Worm (Caenorhabditis elegans) whole organism, L2 larva: ENCODE data around the gene eppl-1.

Experiments
- ama-1 ChIP-seq: fragments of 150-350 bp; optimal IDR thresholded peaks from 2 replicates; lab custom pipeline; 2018; ENCODE audit warnings: inconsistent platforms
- blmp-1 ChIP-seq: sonication (generic microtip); optimal IDR thresholded peaks from 2 replicates; lab custom pipeline; 2017; ENCODE audit warnings: missing genetic modification characterization, mild to moderate bottlenecking, missing compliant biosample characterization, antibody characterized with exemption, moderate library complexity; ENCODE audit not compliant: insufficient read depth
- ceh-16 ChIP-seq: fragments of 150-350 bp; optimal IDR thresholded peaks from 2 replicates; lab custom pipeline; 2014; ENCODE audit warnings: missing biosample characterization, missing genetic modification characterization
- elt-1 ChIP-seq: fragments of 150-350 bp; optimal IDR thresholded peaks from 2 replicates; lab custom pipeline; 2014; ENCODE audit warnings: missing biosample characterization, missing genetic modification characterization
- fos-1 ChIP-seq: fragments of 150-350 bp; optimal IDR thresholded peaks from 2 replicates; lab custom pipeline; 2014; ENCODE audit warnings: missing biosample characterization, missing genetic modification characterization
- lin-11 ChIP-seq: fragments of 150-350 bp; sonication (generic microtip); optimal IDR thresholded peaks from 2 replicates; lab custom pipeline; 2014; ENCODE audit warnings: missing biosample characterization, missing genetic modification characterization, inconsistent platforms, mixed read lengths
- mdl-1 ChIP-seq, 2 experiments: fragments of 150-350 bp in 1 of 2; sonication (generic microtip) in 1 of 2; optimal IDR thresholded peaks; 2 replicates each; lab custom pipeline; 2017; ENCODE audit warnings: missing biosample characterization in 2 of 2, missing genetic modification characterization in 2 of 2
- snpc-4 ChIP-seq: fragments of 150-350 bp; optimal IDR thresholded peaks from 2 replicates; lab custom pipeline; 2014; ENCODE audit warnings: missing biosample characterization, missing genetic modification characterization
- unc-39 ChIP-seq: fragments of 150-350 bp; optimal IDR thresholded peaks from 2 replicates; lab custom pipeline; 2014; ENCODE audit warnings: missing biosample characterization, missing genetic modification characterization
- unc-55 ChIP-seq: fragments of 150-350 bp; sonication (generic microtip); optimal IDR thresholded peaks from 3 replicates; lab custom pipeline; 2014; ENCODE audit warnings: missing biosample characterization, missing genetic modification reagents, missing genetic modification characterization

DNA sequence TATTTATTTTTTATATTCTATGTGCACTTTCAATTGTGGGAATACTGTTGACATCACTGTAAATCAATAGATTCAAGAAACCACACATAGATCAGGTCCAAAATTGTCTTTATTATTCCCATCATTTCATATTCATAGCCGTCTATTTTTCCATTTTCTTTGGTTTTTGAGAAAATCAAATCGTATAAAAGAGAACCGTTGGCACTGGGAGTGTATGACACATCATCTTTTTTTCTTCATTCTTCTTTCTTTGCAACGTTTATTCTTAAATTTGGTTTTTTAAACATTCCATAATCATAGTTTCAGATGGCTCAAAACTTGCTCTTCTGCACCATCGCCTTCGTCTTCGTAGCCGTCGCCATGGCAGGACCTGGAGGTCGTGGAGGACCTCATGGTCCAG is 38.4 kb upstream of the eppl-1 start, which contains the start of gene srlf-2:
- TF ChIP-seq mdl-1 (tag; optimal IDR thresholded peaks at IDR 0.05; lab: Kevin White, UChicago) (no peak), blmp-1 (tag; lab: Kevin White, UChicago) (no peak), ama-1 (lab: Kevin White, UChicago) (no peak), snpc-4 (no peak), unc-39 (tag; lab: Kevin White, UChicago) (no peak), elt-1 (tag; lab: Kevin White, UChicago) (no peak), lin-11 (no peak), ceh-16 (tag; lab: Kevin White, UChicago) (no peak), unc-55 (GFP tag; lab: Kevin White, UChicago) (no peak), fos-1 (no peak)
